Worm (Caenorhabditis elegans) whole organism, mixed stage, embryonic: Measurements from ENCODE around the gene clec-241.

Experiments used
- M03D4.4 ChIP-seq: sonication (generic microtip); optimal IDR thresholded peaks from 2 replicates; lab custom pipeline; 2017; ENCODE audit warnings: mild to moderate bottlenecking, missing genetic modification characterization, missing compliant biosample characterization
- bed-3 ChIP-seq: fragments of 200-800 bp; sonication (Bioruptor generic); optimal IDR thresholded peaks from 3 replicates; lab custom pipeline; 2018; ENCODE audit warnings: mild to moderate bottlenecking, missing genetic modification characterization, moderate library complexity, missing compliant biosample characterization
- blmp-1 ChIP-seq: fragments of 150-350 bp; optimal IDR thresholded peaks from 2 replicates; lab custom pipeline; 2014; ENCODE audit warnings: missing biosample characterization, missing genetic modification characterization
- ceh-39 ChIP-seq: fragments of 150-350 bp; optimal IDR thresholded peaks from 2 replicates; lab custom pipeline; 2014; ENCODE audit warnings: missing biosample characterization, missing genetic modification characterization
- ceh-43 ChIP-seq: fragments of 200-800 bp; sonication (Bioruptor generic); optimal IDR thresholded peaks from 2 replicates; lab custom pipeline; 2018; ENCODE audit warnings: mild to moderate bottlenecking, missing genetic modification characterization, moderate library complexity, missing compliant biosample characterization
- ceh-83 ChIP-seq: fragments of 200-800 bp; sonication (Bioruptor generic); optimal IDR thresholded peaks from 2 replicates; lab custom pipeline; 2018; ENCODE audit warnings: mild to moderate bottlenecking, missing genetic modification characterization, missing compliant biosample characterization
- ces-1 ChIP-seq: fragments of 150-350 bp; optimal IDR thresholded peaks from 2 replicates; lab custom pipeline; 2014; ENCODE audit warnings: missing biosample characterization, missing genetic modification reagents, missing genetic modification characterization
- cnd-1 ChIP-seq: fragments of 200-800 bp; sonication (Bioruptor generic); optimal IDR thresholded peaks from 2 replicates; lab custom pipeline; 2018; ENCODE audit warnings: mild to moderate bottlenecking, missing genetic modification characterization, missing compliant biosample characterization
- drap-1 ChIP-seq: fragments of 200-800 bp; sonication (Bioruptor generic); optimal IDR thresholded peaks from 3 replicates; lab custom pipeline; 2018; ENCODE audit warnings: mild to moderate bottlenecking, missing genetic modification characterization, missing compliant biosample characterization
- elt-1 ChIP-seq: sonication (generic microtip); optimal IDR thresholded peaks from 2 replicates; lab custom pipeline; 2017; ENCODE audit warnings: missing genetic modification characterization, mild to moderate bottlenecking, missing compliant biosample characterization, antibody characterized with exemption, moderate library complexity, borderline replicate concordance; ENCODE audit not compliant: insufficient read depth
- elt-3 ChIP-seq: fragments of 150-350 bp; optimal IDR thresholded peaks from 2 replicates; lab custom pipeline; 2014; ENCODE audit warnings: missing biosample characterization, missing genetic modification characterization
- ham-2 ChIP-seq: fragments of 200-800 bp; sonication (Bioruptor generic); optimal IDR thresholded peaks from 2 replicates; lab custom pipeline; 2018; ENCODE audit warnings: mild to moderate bottlenecking, missing genetic modification characterization, missing compliant biosample characterization
- hlh-1 ChIP-seq: fragments of 150-350 bp; optimal IDR thresholded peaks from 2 replicates; lab custom pipeline; 2014; ENCODE audit warnings: missing biosample characterization, missing genetic modification reagents, missing genetic modification characterization
- lin-13 ChIP-seq: fragments of 150-350 bp; optimal IDR thresholded peaks from 2 replicates; lab custom pipeline; 2014; ENCODE audit warnings: missing biosample characterization, missing genetic modification characterization
- lin-32 ChIP-seq: fragments of 200-800 bp; sonication (Bioruptor generic); optimal IDR thresholded peaks from 2 replicates; lab custom pipeline; 2018; ENCODE audit warnings: mild to moderate bottlenecking, missing genetic modification characterization, missing compliant biosample characterization
- lsy-2 ChIP-seq: fragments of 150-350 bp; optimal IDR thresholded peaks from 2 replicates; lab custom pipeline; 2014; ENCODE audit warnings: missing biosample characterization, missing genetic modification characterization
- mep-1 ChIP-seq: fragments of 150-350 bp; optimal IDR thresholded peaks from 2 replicates; lab custom pipeline; 2017; ENCODE audit warnings: missing biosample characterization, missing genetic modification reagents, missing genetic modification characterization, inconsistent platforms
- mls-2 ChIP-seq: sonication (generic microtip); optimal IDR thresholded peaks from 2 replicates; lab custom pipeline; 2016; ENCODE audit warnings: mild to moderate bottlenecking, missing genetic modification characterization, moderate library complexity, missing compliant biosample characterization
- nhr-12 ChIP-seq: fragments of 150-350 bp; optimal IDR thresholded peaks from 2 replicates; lab custom pipeline; 2014; ENCODE audit warnings: missing biosample characterization, missing genetic modification characterization
- nhr-2 ChIP-seq: fragments of 150-350 bp; optimal IDR thresholded peaks from 2 replicates; lab custom pipeline; 2014; ENCODE audit warnings: missing biosample characterization, missing genetic modification characterization
- nhr-28 ChIP-seq: fragments of 150-350 bp; optimal IDR thresholded peaks from 2 replicates; lab custom pipeline; 2014; ENCODE audit warnings: missing biosample characterization, missing genetic modification characterization
- nhr-76 ChIP-seq: sonication (generic microtip); optimal IDR thresholded peaks from 2 replicates; lab custom pipeline; 2017; ENCODE audit warnings: missing biosample characterization, missing genetic modification characterization
- pha-4 ChIP-seq: fragments of 150-350 bp; optimal IDR thresholded peaks from 2 replicates; lab custom pipeline; 2018; ENCODE audit warnings: missing biosample characterization, missing genetic modification reagents, missing genetic modification characterization
- sem-2 ChIP-seq: fragments of 200-800 bp; sonication (Bioruptor generic); optimal IDR thresholded peaks from 2 replicates; lab custom pipeline; 2018; ENCODE audit warnings: mild to moderate bottlenecking, missing genetic modification characterization, missing compliant biosample characterization
- sptf-1 ChIP-seq: sonication (generic microtip); optimal IDR thresholded peaks from 2 replicates; lab custom pipeline; 2017; ENCODE audit warnings: mild to moderate bottlenecking, missing genetic modification characterization, moderate library complexity, missing compliant biosample characterization
- tbx-8 ChIP-seq: fragments of 200-800 bp; sonication (Bioruptor generic); optimal IDR thresholded peaks from 2 replicates; lab custom pipeline; 2018; ENCODE audit warnings: mild to moderate bottlenecking, missing genetic modification characterization, moderate library complexity, missing compliant biosample characterization
- unc-120 ChIP-seq: sonication (generic microtip); optimal IDR thresholded peaks from 2 replicates; lab custom pipeline; 2017; ENCODE audit warnings: missing genetic modification characterization, missing compliant biosample characterization; ENCODE audit not compliant: poor library complexity, severe bottlenecking
- unc-39 ChIP-seq: fragments of 150-350 bp; optimal IDR thresholded peaks from 2 replicates; lab custom pipeline; 2014; ENCODE audit warnings: missing biosample characterization, missing genetic modification characterization
- unc-62 ChIP-seq: fragments of 150-350 bp; optimal IDR thresholded peaks from 2 replicates; lab custom pipeline; 2014; ENCODE audit warnings: missing biosample characterization, missing genetic modification reagents, missing genetic modification characterization
- ztf-11 ChIP-seq: fragments of 150-350 bp; optimal IDR thresholded peaks from 2 replicates; lab custom pipeline; 2014; ENCODE audit warnings: missing biosample characterization, missing genetic modification characterization

Gene clec-241

ce11 chrV:17013232-17013631, at the start of gene clec-241:
TSS of gene clec-241 (minus strand) at chrV:17013332.
- TF ChIP-seq hlh-1 (tag; lab: Kevin White, UChicago), result no peak
- TF ChIP-seq elt-1 (tag; lab: Kevin White, UChicago), result no peak
- TF ChIP-seq ztf-11 (tag; lab: Kevin White, UChicago), result no peak
- no peak for TF ChIP-seq drap-1
- TF ChIP-seq unc-120, result no peak
- TF ChIP-seq cnd-1 (tag; lab: Kevin White, UChicago), result no peak
- TF ChIP-seq ham-2 (GFP tag; lab: Kevin White, UChicago), result no peak
- no peak for TF ChIP-seq bed-3 (GFP tag; lab: Kevin White, UChicago)
- no peak for TF ChIP-seq tbx-8 (GFP tag; lab: Kevin White, UChicago)
- TF ChIP-seq, all 35 proteins: peak for 0

ce11 chrV:17061585-17061984, 48.5 kb upstream of the clec-241 start, which contains the start of gene F28B1.9:
TSS of gene F28B1.9 (plus strand) at chrV:17061885.
- TF ChIP-seq ceh-83 (GFP tag; lab: Kevin White, UChicago), result no peak

ce11 chrV:17059987-17060386, 46.9 kb upstream of the clec-241 start, which contains the start of gene sri-66:
TSS of gene sri-66 (plus strand) at chrV:17060287.
- TF ChIP-seq ceh-39 (tag; lab: Kevin White, UChicago) (no peak), mls-2 (tag; lab: Kevin White, UChicago) (no peak), cnd-1 (tag; lab: Kevin White, UChicago) (no peak), mep-1 (tag; lab: Kevin White, UChicago) (no peak), M03D4.4 (tag; lab: Kevin White, UChicago) (no peak), nhr-12 (tag; lab: Kevin White, UChicago) (no peak)
- TF ChIP-seq, all 35 proteins: peak for 0

- TF ChIP-seq mep-1 (tag; lab: Kevin White, UChicago), result no peak
- no peak for TF ChIP-seq cnd-1 (tag; lab: Kevin White, UChicago)
- TF ChIP-seq ceh-39 (tag; lab: Kevin White, UChicago), result no peak
- no peak for TF ChIP-seq hlh-1 (tag; lab: Kevin White, UChicago)
- TF ChIP-seq unc-120, result no peak
- no peak for TF ChIP-seq nhr-2 (tag; lab: Kevin White, UChicago)
- TF ChIP-seq mls-2 (tag; lab: Kevin White, UChicago), result no peak
- no peak for TF ChIP-seq unc-39 (tag; lab: Kevin White, UChicago)
- no peak for TF ChIP-seq ztf-11 (tag; lab: Kevin White, UChicago)
- no peak for TF ChIP-seq elt-3 (tag; lab: Kevin White, UChicago)
- TF ChIP-seq sptf-1, result no peak
- no peak for TF ChIP-seq lsy-2
- no peak for TF ChIP-seq pha-4 (tag; lab: Kevin White, UChicago)
- no peak for TF ChIP-seq nhr-28
- no peak for TF ChIP-seq ham-2 (GFP tag; lab: Kevin White, UChicago)
Measured at ce11 chrV:17044500-17044899, 31.4 kb upstream of the clec-241 start, which contains the start of gene F28B1.2. TSS of gene F28B1.2 (plus strand) at chrV:17044800.

ce11 chrV:17042263-17042662, 29.1 kb upstream of the clec-241 start, which contains the start of gene hpo-33:
TSS of gene hpo-33 (plus strand) at chrV:17042563.
- TF ChIP-seq nhr-28, result no peak
- TF ChIP-seq lin-32, result no peak
- TF ChIP-seq ceh-39 (tag; lab: Kevin White, UChicago), result no peak
- no peak for TF ChIP-seq unc-62 (GFP tag; lab: Kevin White, UChicago)
- no peak for TF ChIP-seq pha-4 (tag; lab: Kevin White, UChicago)
- TF ChIP-seq sptf-1, result no peak
- TF ChIP-seq nhr-76 (tag; lab: Kevin White, UChicago), result no peak
- no peak for TF ChIP-seq blmp-1 (tag; lab: Kevin White, UChicago)
- TF ChIP-seq ceh-83 (GFP tag; lab: Kevin White, UChicago), result no peak
- no peak for TF ChIP-seq sem-2
- no peak for TF ChIP-seq mep-1 (tag; lab: Kevin White, UChicago)
- TF ChIP-seq ces-1, result no peak
- no peak for TF ChIP-seq tbx-8 (GFP tag; lab: Kevin White, UChicago)
- TF ChIP-seq bed-3 (GFP tag; lab: Kevin White, UChicago), result no peak
- TF ChIP-seq lin-13 (tag; lab: Kevin White, UChicago), result no peak
- TF ChIP-seq ceh-43, result no peak
